Worm (Caenorhabditis elegans) whole organism, mixed stage, embryonic: ENCODE data around the gene srxa-13.

Experiments
- M03D4.4 ChIP-seq: sonication (generic microtip); optimal IDR thresholded peaks from 2 replicates; lab custom pipeline; 2017; ENCODE audit warnings: mild to moderate bottlenecking, missing genetic modification characterization, missing compliant biosample characterization
- blmp-1 ChIP-seq: fragments of 150-350 bp; optimal IDR thresholded peaks from 2 replicates; lab custom pipeline; 2014; ENCODE audit warnings: missing biosample characterization, missing genetic modification characterization
- ceh-39 ChIP-seq: fragments of 150-350 bp; optimal IDR thresholded peaks from 2 replicates; lab custom pipeline; 2014; ENCODE audit warnings: missing biosample characterization, missing genetic modification characterization
- ceh-43 ChIP-seq: fragments of 200-800 bp; sonication (Bioruptor generic); optimal IDR thresholded peaks from 2 replicates; lab custom pipeline; 2018; ENCODE audit warnings: mild to moderate bottlenecking, missing genetic modification characterization, moderate library complexity, missing compliant biosample characterization
- ceh-83 ChIP-seq: fragments of 200-800 bp; sonication (Bioruptor generic); optimal IDR thresholded peaks from 2 replicates; lab custom pipeline; 2018; ENCODE audit warnings: mild to moderate bottlenecking, missing genetic modification characterization, missing compliant biosample characterization
- ces-1 ChIP-seq: fragments of 150-350 bp; optimal IDR thresholded peaks from 2 replicates; lab custom pipeline; 2014; ENCODE audit warnings: missing biosample characterization, missing genetic modification reagents, missing genetic modification characterization
- drap-1 ChIP-seq: fragments of 200-800 bp; sonication (Bioruptor generic); optimal IDR thresholded peaks from 3 replicates; lab custom pipeline; 2018; ENCODE audit warnings: mild to moderate bottlenecking, missing genetic modification characterization, missing compliant biosample characterization
- elt-1 ChIP-seq: sonication (generic microtip); optimal IDR thresholded peaks from 2 replicates; lab custom pipeline; 2017; ENCODE audit warnings: missing genetic modification characterization, mild to moderate bottlenecking, missing compliant biosample characterization, antibody characterized with exemption, moderate library complexity, borderline replicate concordance; ENCODE audit not compliant: insufficient read depth
- elt-3 ChIP-seq: fragments of 150-350 bp; optimal IDR thresholded peaks from 2 replicates; lab custom pipeline; 2014; ENCODE audit warnings: missing biosample characterization, missing genetic modification characterization
- flh-1 ChIP-seq: fragments of 200-800 bp; sonication (Bioruptor generic); optimal IDR thresholded peaks from 2 replicates; lab custom pipeline; 2018; ENCODE audit warnings: mild to moderate bottlenecking, missing genetic modification characterization, moderate library complexity, missing compliant biosample characterization
- ham-2 ChIP-seq: fragments of 200-800 bp; sonication (Bioruptor generic); optimal IDR thresholded peaks from 2 replicates; lab custom pipeline; 2018; ENCODE audit warnings: mild to moderate bottlenecking, missing genetic modification characterization, missing compliant biosample characterization
- hlh-1 ChIP-seq: fragments of 150-350 bp; optimal IDR thresholded peaks from 2 replicates; lab custom pipeline; 2014; ENCODE audit warnings: missing biosample characterization, missing genetic modification reagents, missing genetic modification characterization
- lin-13 ChIP-seq: fragments of 150-350 bp; optimal IDR thresholded peaks from 2 replicates; lab custom pipeline; 2014; ENCODE audit warnings: missing biosample characterization, missing genetic modification characterization
- lin-32 ChIP-seq: fragments of 200-800 bp; sonication (Bioruptor generic); optimal IDR thresholded peaks from 2 replicates; lab custom pipeline; 2018; ENCODE audit warnings: mild to moderate bottlenecking, missing genetic modification characterization, missing compliant biosample characterization
- mab-5 ChIP-seq: fragments of 150-350 bp; optimal IDR thresholded peaks from 2 replicates; lab custom pipeline; 2014; ENCODE audit warnings: missing biosample characterization, missing genetic modification characterization
- mls-2 ChIP-seq: sonication (generic microtip); optimal IDR thresholded peaks from 2 replicates; lab custom pipeline; 2016; ENCODE audit warnings: mild to moderate bottlenecking, missing genetic modification characterization, moderate library complexity, missing compliant biosample characterization
- nhr-12 ChIP-seq: fragments of 150-350 bp; optimal IDR thresholded peaks from 2 replicates; lab custom pipeline; 2014; ENCODE audit warnings: missing biosample characterization, missing genetic modification characterization
- nhr-2 ChIP-seq: fragments of 150-350 bp; optimal IDR thresholded peaks from 2 replicates; lab custom pipeline; 2014; ENCODE audit warnings: missing biosample characterization, missing genetic modification characterization
- nhr-237 ChIP-seq: fragments of 150-350 bp; optimal IDR thresholded peaks from 2 replicates; lab custom pipeline; 2014; ENCODE audit warnings: missing biosample characterization, missing genetic modification characterization
- nhr-76 ChIP-seq: sonication (generic microtip); optimal IDR thresholded peaks from 2 replicates; lab custom pipeline; 2017; ENCODE audit warnings: missing biosample characterization, missing genetic modification characterization
- pha-4 ChIP-seq: fragments of 150-350 bp; optimal IDR thresholded peaks from 2 replicates; lab custom pipeline; 2018; ENCODE audit warnings: missing biosample characterization, missing genetic modification reagents, missing genetic modification characterization
- sem-2 ChIP-seq: fragments of 200-800 bp; sonication (Bioruptor generic); optimal IDR thresholded peaks from 2 replicates; lab custom pipeline; 2018; ENCODE audit warnings: mild to moderate bottlenecking, missing genetic modification characterization, missing compliant biosample characterization
- snpc-4 ChIP-seq: fragments of 150-350 bp; optimal IDR thresholded peaks from 2 replicates; lab custom pipeline; 2014; ENCODE audit warnings: missing biosample characterization, missing genetic modification characterization
- sptf-1 ChIP-seq: sonication (generic microtip); optimal IDR thresholded peaks from 2 replicates; lab custom pipeline; 2017; ENCODE audit warnings: mild to moderate bottlenecking, missing genetic modification characterization, moderate library complexity, missing compliant biosample characterization
- tbx-8 ChIP-seq: fragments of 200-800 bp; sonication (Bioruptor generic); optimal IDR thresholded peaks from 2 replicates; lab custom pipeline; 2018; ENCODE audit warnings: mild to moderate bottlenecking, missing genetic modification characterization, moderate library complexity, missing compliant biosample characterization
- unc-120 ChIP-seq: sonication (generic microtip); optimal IDR thresholded peaks from 2 replicates; lab custom pipeline; 2017; ENCODE audit warnings: missing genetic modification characterization, missing compliant biosample characterization; ENCODE audit not compliant: poor library complexity, severe bottlenecking
- unc-62 ChIP-seq: fragments of 150-350 bp; optimal IDR thresholded peaks from 2 replicates; lab custom pipeline; 2014; ENCODE audit warnings: missing biosample characterization, missing genetic modification reagents, missing genetic modification characterization
- zip-8 ChIP-seq: fragments of 150-350 bp; optimal IDR thresholded peaks from 2 replicates; lab custom pipeline; 2014; ENCODE audit warnings: missing biosample characterization, missing genetic modification characterization
- ztf-11 ChIP-seq: fragments of 150-350 bp; optimal IDR thresholded peaks from 2 replicates; lab custom pipeline; 2014; ENCODE audit warnings: missing biosample characterization, missing genetic modification characterization

srxa-13 gene

ce11 chrV:13906166-13906565 is 23.4 kb upstream of the srxa-13 start, which contains the start of gene stdh-1:
Gene stdh-1 (plus strand): TSS chrV:13906492.
- TF ChIP-seq nhr-76 (tag; lab: Kevin White, UChicago): no peak
- TF ChIP-seq zip-8 (tag; lab: Kevin White, UChicago): no peak
- TF ChIP-seq ces-1 (GFP tag; lab: Kevin White, UChicago): peak; percentile 79

ce11 chrV:13907557-13908104 is 22.0 kb upstream of the srxa-13 start:
- TF ChIP-seq nhr-12 (tag; lab: Kevin White, UChicago) (no peak), drap-1 (GFP tag; lab: Kevin White, UChicago) (no peak), elt-3 (no peak), sptf-1 (no peak), ceh-83 (GFP tag; lab: Kevin White, UChicago) (no peak)

- no peak for TF ChIP-seq ham-2 (GFP tag; lab: Kevin White, UChicago)
- TF ChIP-seq mls-2 (tag; lab: Kevin White, UChicago): no peak
- no peak for TF ChIP-seq tbx-8 (GFP tag; lab: Kevin White, UChicago)
- no peak for TF ChIP-seq unc-62 (GFP tag; lab: Kevin White, UChicago)
- no peak for TF ChIP-seq flh-1
- TF ChIP-seq ztf-11: no peak
Observed at ce11 chrV:13908120-13908915, 21.3 kb upstream of the srxa-13 start.

- TF ChIP-seq ceh-43 (no peak), lin-32 (GFP tag; lab: Kevin White, UChicago) (no peak), sem-2 (GFP tag; lab: Kevin White, UChicago) (no peak)
Observed at ce11 chrV:13908916-13909176, 20.8 kb upstream of the srxa-13 start, which contains the start of gene C06B3.6. Gene C06B3.6 (minus strand): TSS chrV:13908967.

ce11 chrV:13909400-13909799 is 20.2 kb upstream of the srxa-13 start, which contains the start of gene C06B3.7:
Gene C06B3.7 (plus strand): TSS chrV:13909686.
- TF ChIP-seq ceh-39 (tag; lab: Kevin White, UChicago) (no peak), lin-13 (tag; lab: Kevin White, UChicago) (no peak), elt-3 (no peak), ceh-83 (GFP tag; lab: Kevin White, UChicago) (no peak), M03D4.4 (tag; lab: Kevin White, UChicago) (no peak), elt-1 (no peak), sem-2 (GFP tag; lab: Kevin White, UChicago) (no peak), flh-1 (no peak), pha-4 (no peak), mab-5 (tag; lab: Kevin White, UChicago) (no peak), nhr-237 (tag; lab: Kevin White, UChicago) (no peak), drap-1 (GFP tag; lab: Kevin White, UChicago) (no peak), ceh-43 (no peak), sptf-1 (no peak), blmp-1 (tag; lab: Kevin White, UChicago) (no peak), ztf-11 (no peak), nhr-76 (tag; lab: Kevin White, UChicago) (no peak), zip-8 (tag; lab: Kevin White, UChicago) (no peak), lin-32 (GFP tag; lab: Kevin White, UChicago) (no peak), snpc-4 (no peak)

DNA sequence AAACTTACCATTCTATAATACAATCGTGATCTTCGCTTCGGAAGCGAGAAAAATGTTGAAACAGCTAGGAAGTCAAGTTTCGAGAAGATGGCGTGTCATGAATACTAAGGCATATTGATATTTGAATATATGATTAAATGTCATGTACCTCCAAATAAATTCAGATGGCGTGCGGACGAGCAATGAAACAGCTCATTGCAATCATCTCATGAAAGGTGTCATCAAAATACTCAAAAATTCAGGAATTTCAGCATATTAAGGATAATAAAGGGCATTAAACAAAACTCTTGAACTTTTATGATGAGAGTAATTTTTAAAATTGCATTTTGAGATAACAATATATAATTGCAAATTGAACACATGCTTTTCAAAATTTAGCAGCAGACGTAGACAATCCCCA is 14.2 kb upstream of the srxa-13 start, which contains the start of gene gcy-32:
Gene gcy-32 (minus strand): TSS at position 101 of the 400 bp plus-strand sequence.
- TF ChIP-seq nhr-237 (tag; lab: Kevin White, UChicago) (no peak), lin-13 (tag; lab: Kevin White, UChicago) (no peak), mab-5 (tag; lab: Kevin White, UChicago) (no peak), flh-1 (no peak), snpc-4 (no peak), pha-4 (no peak), unc-120 (tag; lab: Kevin White, UChicago) (no peak), sptf-1 (no peak), hlh-1 (no peak), ztf-11 (no peak), M03D4.4 (tag; lab: Kevin White, UChicago) (no peak), ces-1 (GFP tag; lab: Kevin White, UChicago) (no peak), ham-2 (GFP tag; lab: Kevin White, UChicago) (no peak), mls-2 (tag; lab: Kevin White, UChicago) (no peak), blmp-1 (tag; lab: Kevin White, UChicago) (no peak), elt-3 (no peak), nhr-2 (tag; lab: Kevin White, UChicago) (no peak)
- TF ChIP-seq, all 35 proteins: peak for 0
